Fruit fly (Drosophila melanogaster): Measurements from ENCODE around the gene CG6012.

dm6 chr2L:16837672-16838071, 23.6 kb downstream of the CG6012 start, which contains the start of the genes SclA and SclB:
- TF ChIP-seq h (GFP tag; optimal IDR thresholded peaks at IDR 0.05) (no peak), Hnf4 (GFP tag; optimal IDR thresholded peaks at IDR 0.05) (no peak), GATAd (GFP tag; optimal IDR thresholded peaks at IDR 0.05) (no peak), br (GFP tag; optimal IDR thresholded peaks at IDR 0.05) (no peak), fru (GFP tag; optimal IDR thresholded peaks at IDR 0.05) (no peak), Vsx2 (GFP tag; optimal IDR thresholded peaks at IDR 0.05; ENCODE audit: partially characterized antibody) (no peak), lola (GFP tag; optimal IDR thresholded peaks at IDR 0.05) (no peak), Dfd (GFP tag; optimal IDR thresholded peaks at IDR 0.05) (no peak), jim (GFP tag; optimal IDR thresholded peaks at IDR 0.05) (no peak), foxo (GFP tag; optimal IDR thresholded peaks at IDR 0.05) (no peak)
